Worm (Caenorhabditis elegans) whole organism, L1 larva: ENCODE measurements around the gene phf-30.

ENCODE experiments used
- fos-1 ChIP-seq: fragments of 150-350 bp; optimal IDR thresholded peaks from 2 replicates; lab custom pipeline; 2014; ENCODE audit warnings: missing biosample characterization, missing genetic modification characterization
- grh-1 ChIP-seq: fragments of 200-800 bp; sonication (Bioruptor generic); IDR thresholded peaks from 2 replicates; pipeline ENCODE4 v1.3.6; 2022; ENCODE audit warnings: missing genetic modification reagents, missing genetic modification characterization, missing compliant biosample characterization
- mep-1 ChIP-seq: fragments of 150-350 bp; optimal IDR thresholded peaks from 2 replicates; lab custom pipeline; 2014; ENCODE audit warnings: missing biosample characterization, missing genetic modification characterization
- nhr-11 ChIP-seq: fragments of 150-350 bp; optimal IDR thresholded peaks from 2 replicates; lab custom pipeline; 2014; ENCODE audit warnings: missing biosample characterization, missing genetic modification characterization
- nhr-237 ChIP-seq: fragments of 150-350 bp; optimal IDR thresholded peaks from 2 replicates; lab custom pipeline; 2014; ENCODE audit warnings: missing biosample characterization, missing genetic modification characterization
- nhr-28 ChIP-seq: fragments of 150-350 bp; optimal IDR thresholded peaks from 2 replicates; lab custom pipeline; 2014; ENCODE audit warnings: missing biosample characterization, missing genetic modification characterization
- nhr-71 ChIP-seq: sonication (generic microtip); optimal IDR thresholded peaks from 2 replicates; lab custom pipeline; 2016; ENCODE audit warnings: mild to moderate bottlenecking, missing genetic modification characterization, moderate library complexity, missing compliant biosample characterization
- nhr-76 ChIP-seq: sonication (generic microtip); optimal IDR thresholded peaks from 2 replicates; lab custom pipeline; 2017; ENCODE audit warnings: missing biosample characterization, missing genetic modification characterization
- nhr-90 ChIP-seq: sonication (generic microtip); optimal IDR thresholded peaks from 2 replicates; lab custom pipeline; 2016; ENCODE audit warnings: mild to moderate bottlenecking, missing genetic modification characterization, missing compliant biosample characterization; ENCODE audit not compliant: poor library complexity

DNA sequence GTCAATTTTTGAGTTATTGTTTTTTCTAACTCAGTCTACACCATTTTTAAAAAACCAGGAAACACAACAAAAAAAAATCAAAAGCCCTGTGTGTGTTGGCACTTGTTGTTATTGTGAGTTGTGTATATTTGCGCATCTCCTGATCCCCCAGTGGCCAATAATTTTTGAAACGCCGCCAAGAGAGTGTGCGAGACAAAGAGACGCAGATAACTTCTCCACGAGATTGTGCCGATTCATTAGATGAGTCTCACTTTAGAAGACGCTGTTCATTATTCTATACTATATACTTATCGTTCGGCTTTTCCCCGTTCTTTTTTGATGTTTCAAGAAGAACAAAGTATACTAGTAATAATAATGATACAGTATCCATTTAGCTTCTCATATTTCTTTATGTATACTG is 18.1 kb upstream of the phf-30 start:
- TF ChIP-seq nhr-28 (tag; lab: Kevin White, UChicago) = no peak
- no peak for TF ChIP-seq nhr-237
- no peak for TF ChIP-seq nhr-90 (tag; lab: Kevin White, UChicago)
- no peak for TF ChIP-seq nhr-71 (tag; lab: Kevin White, UChicago)
- no peak for TF ChIP-seq grh-1 (GFP tag; lab: Robert Waterston, UW)
- no peak for TF ChIP-seq mep-1 (tag; lab: Kevin White, UChicago)
- TF ChIP-seq fos-1 = no peak
- no peak for TF ChIP-seq nhr-11 (tag; lab: Kevin White, UChicago)
- TF ChIP-seq nhr-76 (tag; lab: Kevin White, UChicago) = no peak
